Fruit fly (Drosophila melanogaster) whole organism, pupa: ENCODE results near the gene CG14227.
A peak's percentile ranks its signal among the peaks of the same experiment; 100 is the strongest.

Experiments
- CG10348 ChIP-seq: fragments of 200-800 bp; sonication (Bioruptor generic); IDR thresholded peaks from 2 replicates; pipeline ENCODE4 v1.3.6; 2022; ENCODE audit warnings: missing biosample characterization, missing genetic modification characterization
- CG12605 ChIP-seq: fragments of 200-800 bp; sonication (Bioruptor generic); IDR thresholded peaks from 2 replicates; pipeline ENCODE4 v1.3.6; 2022; ENCODE audit warnings: missing biosample characterization, missing genetic modification characterization
- CG13204 ChIP-seq: fragments of 200-800 bp; sonication (Bioruptor generic); optimal IDR thresholded peaks from 2 replicates; lab custom pipeline; 2018; ENCODE audit warnings: missing biosample characterization, mild to moderate bottlenecking, missing genetic modification characterization, moderate library complexity
- CG14655 ChIP-seq: fragments of 200-800 bp; sonication (Bioruptor generic); optimal IDR thresholded peaks from 3 replicates; lab custom pipeline; 2017; ENCODE audit warnings: mild to moderate bottlenecking, missing biosample characterization, missing genetic modification reagents, missing genetic modification characterization
- CG15710 ChIP-seq: fragments of 200-800 bp; sonication (Bioruptor generic); optimal IDR thresholded peaks from 2 replicates; lab custom pipeline; 2018; ENCODE audit warnings: missing biosample characterization, mild to moderate bottlenecking, missing genetic modification characterization, moderate library complexity
- CG17806 ChIP-seq: fragments of 200-800 bp; sonication (Bioruptor generic); optimal IDR thresholded peaks from 2 replicates; lab custom pipeline; 2018; ENCODE audit warnings: missing biosample characterization, mild to moderate bottlenecking, missing genetic modification characterization, moderate library complexity
- CG32121 ChIP-seq: fragments of 200-800 bp; sonication (Bioruptor generic); IDR thresholded peaks from 2 replicates; pipeline ENCODE4 v1.3.6; 2022; ENCODE audit warnings: missing biosample characterization, missing genetic modification characterization
- CG34367 ChIP-seq: fragments of 200-800 bp; sonication (Bioruptor generic); optimal IDR thresholded peaks from 2 replicates; lab custom pipeline; 2018; ENCODE audit warnings: missing biosample characterization, mild to moderate bottlenecking, missing genetic modification characterization
- CG4496 ChIP-seq: fragments of 200-800 bp; sonication (Bioruptor generic); IDR thresholded peaks from 3 replicates; pipeline ENCODE4 v1.3.6; 2022; ENCODE audit warnings: missing biosample characterization, missing genetic modification characterization
- CG8159 ChIP-seq: fragments of 200-800 bp; sonication (Bioruptor generic); optimal IDR thresholded peaks from 3 replicates; lab custom pipeline; 2018; ENCODE audit warnings: missing biosample characterization, mild to moderate bottlenecking, missing genetic modification characterization, moderate library complexity
- CG8301 ChIP-seq: fragments of 200-800 bp; sonication (Bioruptor generic); optimal IDR thresholded peaks from 2 replicates; lab custom pipeline; 2018; ENCODE audit warnings: missing biosample characterization, mild to moderate bottlenecking, missing genetic modification characterization
- CG9948 ChIP-seq: fragments of 200-800 bp; sonication (Bioruptor generic); optimal IDR thresholded peaks from 2 replicates; lab custom pipeline; 2018; ENCODE audit warnings: missing biosample characterization, mild to moderate bottlenecking, missing genetic modification characterization, moderate library complexity
- D1 ChIP-seq: fragments of 200-800 bp; sonication (Bioruptor generic); optimal IDR thresholded peaks from 2 replicates; lab custom pipeline; 2018; ENCODE audit warnings: missing biosample characterization, mild to moderate bottlenecking, missing genetic modification characterization, moderate library complexity
- EcR ChIP-seq: fragments of 200-800 bp; sonication (Bioruptor generic); optimal IDR thresholded peaks from 3 replicates; lab custom pipeline; 2019; ENCODE audit warnings: missing biosample characterization, missing genetic modification characterization, mild to moderate bottlenecking, moderate library complexity, missing genetic modification reagents
- Ets98B ChIP-seq: fragments of 200-800 bp; sonication (Bioruptor generic); IDR thresholded peaks from 2 replicates; pipeline ENCODE4 v1.3.6; 2022; ENCODE audit warnings: missing biosample characterization, missing genetic modification characterization
- Pif1A ChIP-seq: fragments of 200-800 bp; sonication (Bioruptor generic); optimal IDR thresholded peaks from 3 replicates; lab custom pipeline; 2016; ENCODE audit warnings: missing biosample characterization, missing genetic modification characterization
- Pif1B ChIP-seq: fragments of 200-800 bp; sonication (Bioruptor generic); optimal IDR thresholded peaks from 3 replicates; lab custom pipeline; 2016; ENCODE audit warnings: missing biosample characterization, missing genetic modification characterization
- Snoo ChIP-seq: fragments of 200-800 bp; sonication (Bioruptor generic); optimal IDR thresholded peaks from 3 replicates; lab custom pipeline; 2017; ENCODE audit warnings: missing biosample characterization, mild to moderate bottlenecking, missing genetic modification characterization, inconsistent platforms
- fd96Ca ChIP-seq: fragments of 200-800 bp; sonication (Bioruptor generic); IDR thresholded peaks from 3 replicates; pipeline ENCODE4 v1.3.6; 2022; ENCODE audit warnings: missing biosample characterization, missing genetic modification characterization
- gl ChIP-seq: fragments of 200-800 bp; sonication (Bioruptor generic); optimal IDR thresholded peaks from 2 replicates; lab custom pipeline; 2018; ENCODE audit warnings: missing biosample characterization, mild to moderate bottlenecking, missing genetic modification characterization
- rn ChIP-seq: fragments of 200-800 bp; sonication (Bioruptor generic); IDR thresholded peaks from 2 replicates; pipeline ENCODE4 v1.3.6; 2022; ENCODE audit warnings: missing biosample characterization, missing genetic modification characterization

Gene CG14227

dm6 chrX:19663859-19664728 is 24.7 kb downstream of the CG14227 start, which contains the start of the genes CG14223 and Ssu72:
Gene CG14223 (minus strand): TSS chrX:19663971.
Gene Ssu72 (plus strand): TSS chrX:19664561.
- TF ChIP-seq CG4496 (GFP tag; lab: Robert Waterston, UW) (no peak), EcR (GFP tag; lab: Kevin White, UChicago) (no peak), Ets98B (GFP tag; lab: Robert Waterston, UW) (no peak), CG10348 (no peak), rn (GFP tag; lab: Robert Waterston, UW) (no peak), Pif1A (no peak), CG34367 (no peak), CG12605 (no peak), CG17806 (tag; lab: Kevin White, UChicago) (no peak), D1 (tag; lab: Kevin White, UChicago) (no peak), CG8301 (tag; lab: Kevin White, UChicago) (no peak), gl (no peak), Snoo (no peak), CG14655 (GFP tag; lab: Kevin White, UChicago) (no peak), Pif1B (GFP tag; lab: Kevin White, UChicago) (no peak), CG32121 (GFP tag; lab: Robert Waterston, UW) (no peak), CG9948 (tag; lab: Kevin White, UChicago) (no peak), CG8159 (tag; lab: Kevin White, UChicago) (no peak)

DNA sequence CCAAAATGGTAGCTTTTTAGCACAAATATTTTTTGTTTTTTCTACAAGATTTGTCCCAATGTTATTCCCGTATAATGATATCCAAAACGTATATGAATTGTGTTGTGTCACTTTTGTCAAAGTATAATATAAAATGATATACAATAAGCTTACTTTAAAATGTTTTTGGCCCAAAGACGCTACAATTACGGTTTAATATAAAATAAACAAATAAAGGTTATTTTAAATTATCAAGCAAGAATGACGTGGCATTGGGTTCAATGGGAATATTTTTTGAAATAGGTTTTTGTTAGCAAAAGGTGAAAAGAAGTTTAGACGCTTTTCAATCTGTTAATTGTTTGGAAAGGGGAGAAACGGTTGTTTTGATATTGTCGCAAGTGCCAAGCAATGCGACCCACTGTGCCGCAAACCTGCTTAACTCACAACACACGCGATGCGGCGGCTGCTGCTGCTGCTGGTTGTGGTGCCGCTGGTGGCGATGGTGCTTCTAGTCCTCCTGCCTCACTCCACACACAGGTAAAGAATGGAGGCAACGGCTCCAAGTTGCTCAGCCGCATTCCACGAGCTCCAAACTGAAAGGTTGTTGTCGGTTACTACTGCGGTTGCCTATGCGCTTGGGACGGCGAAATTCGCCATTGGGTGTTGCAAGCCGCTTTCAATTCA is 25.4 kb downstream of the CG14227 start:
- TF ChIP-seq CG17806 (tag; lab: Kevin White, UChicago) (peak; percentile 15), CG9948 (tag; lab: Kevin White, UChicago) (peak; percentile 48), CG8301 (tag; lab: Kevin White, UChicago) (peak; percentile 52), CG32121 (GFP tag; lab: Robert Waterston, UW) (no peak), CG34367 (peak; percentile 22), Snoo (peak; percentile 53), gl (no peak), CG13204 (GFP tag; lab: Kevin White, UChicago) (peak; percentile 25), rn (GFP tag; lab: Robert Waterston, UW) (no peak), CG8159 (tag; lab: Kevin White, UChicago) (peak; percentile 72), EcR (GFP tag; lab: Kevin White, UChicago) (peak; percentile 72), CG15710 (tag; lab: Kevin White, UChicago) (peak; percentile 54), CG4496 (GFP tag; lab: Robert Waterston, UW) (no peak), Pif1A (peak; percentile 16), Pif1B (GFP tag; lab: Kevin White, UChicago) (peak; percentile 51)

DNA sequence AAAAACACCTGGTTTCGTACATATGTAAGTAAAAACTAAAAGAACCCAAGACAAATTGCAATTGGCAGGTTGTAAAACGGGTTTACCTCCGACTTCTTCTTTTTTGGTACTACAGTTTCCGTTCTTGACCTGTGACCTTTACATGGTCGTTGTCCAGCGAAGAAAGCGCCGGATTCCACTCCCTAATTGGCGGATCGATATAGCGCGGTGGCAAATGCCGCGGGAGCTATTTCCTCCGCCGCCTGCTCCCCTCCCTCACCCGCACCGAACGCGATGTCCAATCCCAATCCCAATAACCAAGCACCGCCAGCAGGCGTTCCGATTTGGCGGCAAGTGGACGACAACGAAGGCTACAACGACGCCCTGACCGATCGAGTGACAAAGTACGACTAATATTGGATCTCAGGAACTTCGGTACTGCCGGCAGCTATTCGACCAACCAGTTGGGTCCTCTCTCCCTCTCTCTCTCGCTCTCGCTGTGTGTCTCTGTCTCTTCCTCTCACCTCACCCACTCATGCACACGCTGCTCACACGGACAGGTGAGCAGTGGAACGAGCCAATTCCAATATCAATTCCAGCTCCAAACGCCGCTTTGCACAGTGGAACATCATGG is 26.1 kb downstream of the CG14227 start:
- TF ChIP-seq EcR (GFP tag; lab: Kevin White, UChicago) (peak; percentile 41), fd96Ca (GFP tag; lab: Robert Waterston, UW) (peak; percentile 45; the same call in 1 of the 3 replicates), CG34367 (no peak), CG32121 (GFP tag; lab: Robert Waterston, UW) (peak; percentile 48; the same call in 1 of the 2 replicates), CG4496 (GFP tag; lab: Robert Waterston, UW) (peak; percentile 61), Ets98B (GFP tag; lab: Robert Waterston, UW) (peak; percentile 42; the same call in 1 of the 2 replicates), gl (no peak), CG13204 (GFP tag; lab: Kevin White, UChicago) (peak; percentile 27)

DNA sequence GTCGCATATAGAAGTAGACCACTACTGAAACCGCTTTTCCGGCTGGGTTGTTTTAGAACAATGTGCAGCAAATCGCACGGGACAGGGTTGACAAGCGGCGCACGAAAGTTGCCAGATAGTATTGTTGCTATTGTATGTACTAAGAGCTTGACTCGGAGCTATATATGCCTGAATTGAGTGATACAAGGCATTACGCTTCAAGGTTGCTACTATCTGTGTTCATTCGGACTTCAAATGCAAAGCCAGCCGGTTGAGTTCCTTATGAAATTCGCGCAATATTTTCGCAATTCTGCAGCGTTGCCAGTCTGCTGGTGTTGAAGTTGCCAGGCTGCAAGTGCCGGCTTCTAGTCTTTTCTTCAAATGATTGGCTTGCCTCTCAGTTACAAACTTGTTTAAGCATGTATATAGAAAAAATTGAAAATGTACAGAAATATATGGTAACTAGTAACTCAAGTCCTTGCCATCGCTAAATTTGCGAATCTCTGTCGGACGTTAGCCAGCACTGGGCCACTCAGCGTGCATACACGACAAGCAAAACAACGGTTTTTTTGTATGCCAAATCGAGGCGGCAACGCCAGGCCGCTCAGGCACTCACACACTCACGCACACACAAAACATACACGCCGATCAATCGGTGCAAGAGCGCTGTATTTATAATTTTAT is 36.9 kb downstream of the CG14227 start, which contains the start of the genes Ranbp21 and Elys:
Gene Ranbp21 (minus strand): TSS at position 513 of the 663 bp plus-strand sequence.
Gene Elys (plus strand): TSS at position 549 of the 663 bp plus-strand sequence.
- TF ChIP-seq Pif1A (no peak), fd96Ca (GFP tag; lab: Robert Waterston, UW) (peak; percentile 57; the same call in 2 of the 3 replicates), Snoo (no peak), CG15710 (tag; lab: Kevin White, UChicago) (peak; percentile 39), CG4496 (GFP tag; lab: Robert Waterston, UW) (peak; percentile 67)

- TF ChIP-seq CG9948 (tag; lab: Kevin White, UChicago) (peak; percentile 3), fd96Ca (GFP tag; lab: Robert Waterston, UW) (no peak), EcR (GFP tag; lab: Kevin White, UChicago) (no peak), CG32121 (GFP tag; lab: Robert Waterston, UW) (no peak), Ets98B (GFP tag; lab: Robert Waterston, UW) (0 out of 2 replicates have a peak, but pooled peaks have one; percentile 23), CG4496 (GFP tag; lab: Robert Waterston, UW) (no peak), CG15710 (tag; lab: Kevin White, UChicago) (no peak)
Observed at dm6 chrX:19645873-19646541, 42.7 kb downstream of the CG14227 start, which contains the start of gene Arp10. Gene Arp10 (minus strand): TSS chrX:19646176.
